Fruit fly (Drosophila melanogaster): Measurements from ENCODE around the gene CG9297.

Gene CG9297

dm6 chr3R:13812736-13813250, 41.5 kb downstream of the CG9297 start, which contains the start of the genes tal-1A, tal-2A, tal-3A and tal-AA:
TSS of gene tal-1A (plus strand) at chr3R:13813109.
TSS of gene tal-2A (plus strand) at chr3R:13813109.
TSS of gene tal-3A (plus strand) at chr3R:13813109.
TSS of gene tal-AA (plus strand) at chr3R:13813109.
- TF ChIP-seq CG33017 (tag; optimal IDR thresholded peaks at IDR 0.05), result no peak
- no peak for TF ChIP-seq CG11617 (GFP tag; optimal IDR thresholded peaks at IDR 0.05)
- no peak for TF ChIP-seq cic (GFP tag; optimal IDR thresholded peaks at IDR 0.05)
- TF ChIP-seq CG14711 (tag; optimal IDR thresholded peaks at IDR 0.05), result no peak
- TF ChIP-seq CG7045 (GFP tag; optimal IDR thresholded peaks at IDR 0.05), result no peak
- peak; percentile 79 for TF ChIP-seq tj (GFP tag; optimal IDR thresholded peaks at IDR 0.05)
- TF ChIP-seq bab1 (GFP tag; optimal IDR thresholded peaks at IDR 0.05), result peak; percentile 36
- TF ChIP-seq CG5204 (GFP tag; optimal IDR thresholded peaks at IDR 0.05), result no peak
- TF ChIP-seq Crg-1 (GFP tag; optimal IDR thresholded peaks at IDR 0.05), result peak; percentile 36
- no peak for TF ChIP-seq ovo (GFP tag; optimal IDR thresholded peaks at IDR 0.05)
- no peak for TF ChIP-seq toe (GFP tag; optimal IDR thresholded peaks at IDR 0.05)
- no peak for TF ChIP-seq Clk (GFP tag; optimal IDR thresholded peaks at IDR 0.05)
- TF ChIP-seq CG7101 (tag; optimal IDR thresholded peaks at IDR 0.05), result no peak
- no peak for TF ChIP-seq pad (GFP tag; optimal IDR thresholded peaks at IDR 0.05)
- TF ChIP-seq Mnt (GFP tag; optimal IDR thresholded peaks at IDR 0.05), result peak; percentile 9
- no peak for TF ChIP-seq cnc (optimal IDR thresholded peaks at IDR 0.05)
- peak; percentile 45 for TF ChIP-seq Hr96 (GFP tag; optimal IDR thresholded peaks at IDR 0.05)
- TF ChIP-seq kay (GFP tag; ENCODE audit: borderline replicate concordance), result no peak
- no peak for TF ChIP-seq CG1620 (GFP tag; optimal IDR thresholded peaks at IDR 0.05)
- TF ChIP-seq CG12768 (GFP tag; optimal IDR thresholded peaks at IDR 0.05), result peak; percentile 4

dm6 chr3R:13815022-13815440, 43.7 kb downstream of the CG9297 start:
- TF ChIP-seq kay (GFP tag; ENCODE audit: borderline replicate concordance) (peak; percentile 41), CG33017 (tag; optimal IDR thresholded peaks at IDR 0.05) (peak; percentile 1), Mnt (GFP tag; optimal IDR thresholded peaks at IDR 0.05) (no peak)

- no peak for TF ChIP-seq CG5204 (GFP tag; optimal IDR thresholded peaks at IDR 0.05)
- peak; percentile 58 for TF ChIP-seq kay (GFP tag; ENCODE audit: borderline replicate concordance)
These were observed 44.5 kb downstream of the CG9297 start for dm6 chr3R:13815566-13816374.

dm6 chr3R:13816375-13816711, 45.0 kb downstream of the CG9297 start:
- TF ChIP-seq bab1 (GFP tag; optimal IDR thresholded peaks at IDR 0.05) (no peak), Clk (GFP tag; optimal IDR thresholded peaks at IDR 0.05) (no peak), Crg-1 (GFP tag; optimal IDR thresholded peaks at IDR 0.05) (no peak), tj (GFP tag; optimal IDR thresholded peaks at IDR 0.05) (peak; percentile 6)

dm6 chr3R:13817480-13818305, 46.4 kb downstream of the CG9297 start:
- TF ChIP-seq toe (GFP tag; optimal IDR thresholded peaks at IDR 0.05), result no peak
- TF ChIP-seq bab1 (GFP tag; optimal IDR thresholded peaks at IDR 0.05), result no peak
- no peak for TF ChIP-seq CG1620 (GFP tag; optimal IDR thresholded peaks at IDR 0.05)
- no peak for TF ChIP-seq CG12768 (GFP tag; optimal IDR thresholded peaks at IDR 0.05)
- TF ChIP-seq CG5204 (GFP tag; optimal IDR thresholded peaks at IDR 0.05), result no peak
- TF ChIP-seq Clk (GFP tag; optimal IDR thresholded peaks at IDR 0.05), result no peak
- no peak for TF ChIP-seq pad (GFP tag; optimal IDR thresholded peaks at IDR 0.05)
- TF ChIP-seq cic (GFP tag; optimal IDR thresholded peaks at IDR 0.05), result no peak
- no peak for TF ChIP-seq CG14711 (tag; optimal IDR thresholded peaks at IDR 0.05)

dm6 chr3R:13819037-13819436, 47.7 kb downstream of the CG9297 start:
- TF ChIP-seq Mnt (GFP tag; optimal IDR thresholded peaks at IDR 0.05), result peak; percentile 57
- TF ChIP-seq CG12768 (GFP tag; optimal IDR thresholded peaks at IDR 0.05), result peak; percentile 22
- TF ChIP-seq CG5204 (GFP tag; optimal IDR thresholded peaks at IDR 0.05), result peak; percentile 40
- TF ChIP-seq CG33017 (tag; optimal IDR thresholded peaks at IDR 0.05), result peak; percentile 7
- peak; percentile 30 for TF ChIP-seq CG1620 (GFP tag; optimal IDR thresholded peaks at IDR 0.05)
- peak; percentile 42 for TF ChIP-seq toe (GFP tag; optimal IDR thresholded peaks at IDR 0.05)
- TF ChIP-seq pad (GFP tag; optimal IDR thresholded peaks at IDR 0.05), result peak; percentile 18
- peak; percentile 2 for TF ChIP-seq Hr96 (GFP tag; optimal IDR thresholded peaks at IDR 0.05)
- peak; percentile 14 for TF ChIP-seq cic (GFP tag; optimal IDR thresholded peaks at IDR 0.05)
- TF ChIP-seq CG11617 (GFP tag; optimal IDR thresholded peaks at IDR 0.05), result peak; percentile 48
- no peak for TF ChIP-seq CG14711 (tag; optimal IDR thresholded peaks at IDR 0.05)
- no peak for TF ChIP-seq bab1 (GFP tag; optimal IDR thresholded peaks at IDR 0.05)
- peak; percentile 42 for TF ChIP-seq CG7045 (GFP tag; optimal IDR thresholded peaks at IDR 0.05)
- TF ChIP-seq Crg-1 (GFP tag; optimal IDR thresholded peaks at IDR 0.05), result peak; percentile 17
- TF ChIP-seq kay (GFP tag; ENCODE audit: borderline replicate concordance), result no peak
- peak; percentile 13 for TF ChIP-seq ovo (GFP tag; optimal IDR thresholded peaks at IDR 0.05)
- TF ChIP-seq Clk (GFP tag; optimal IDR thresholded peaks at IDR 0.05), result peak; percentile 3
- peak; percentile 30 for TF ChIP-seq CG7101 (tag; optimal IDR thresholded peaks at IDR 0.05)
- no peak for TF ChIP-seq cnc (optimal IDR thresholded peaks at IDR 0.05)
